Fruit fly (Drosophila melanogaster) whole organism, wandering third instar larva: Measurements from ENCODE around the gene CG1896.

Source experiments
- Abd-B ChIP-seq: fragments of >200 bp; optimal IDR thresholded peaks from 2 replicates; lab custom pipeline; 2017; ENCODE audit warnings: missing biosample characterization, missing genetic modification characterization
- CrebA ChIP-seq: fragments of 200-800 bp; sonication (Bioruptor generic); optimal IDR thresholded peaks from 2 replicates; lab custom pipeline; 2016; ENCODE audit warnings: missing biosample characterization, mild to moderate bottlenecking, missing genetic modification characterization, borderline replicate concordance
- Dif ChIP-seq: fragments of 200-275, 200-300 bp; sonication (Bioruptor generic); optimal IDR thresholded peaks from 2 replicates; lab custom pipeline; 2018; ENCODE audit warnings: missing biosample characterization, missing genetic modification characterization; ENCODE audit not compliant: partially characterized antibody
- GATAd ChIP-seq: sonication (Bioruptor generic); optimal IDR thresholded peaks from 2 replicates; lab custom pipeline; 2016; ENCODE audit warnings: missing biosample characterization, missing genetic modification characterization
- HLH106 ChIP-seq: fragments of 200-800 bp; optimal IDR thresholded peaks from 3 replicates; lab custom pipeline; 2019; ENCODE audit warnings: missing biosample characterization, mild to moderate bottlenecking, missing genetic modification characterization, moderate library complexity
- Hnf4 ChIP-seq: fragments of 200-800 bp; sonication (Bioruptor generic); optimal IDR thresholded peaks from 2 replicates; lab custom pipeline; 2016; ENCODE audit warnings: missing biosample characterization, mild to moderate bottlenecking, missing genetic modification characterization
- Hr78 ChIP-seq: fragments of >200 bp; optimal IDR thresholded peaks from 2 replicates; lab custom pipeline; 2017; ENCODE audit warnings: missing biosample characterization, missing genetic modification characterization
- Hr83 ChIP-seq: fragments of 200-300 bp; sonication (Bioruptor generic); optimal IDR thresholded peaks from 2 replicates; lab custom pipeline; 2016; ENCODE audit warnings: missing biosample characterization, mild to moderate bottlenecking, missing genetic modification characterization, moderate library complexity; ENCODE audit not compliant: poor library complexity, severe bottlenecking
- Jra ChIP-seq: sonication (Bioruptor generic); optimal IDR thresholded peaks from 2 replicates; lab custom pipeline; 2016; ENCODE audit warnings: missing biosample characterization, missing genetic modification characterization
- Mio ChIP-seq: sonication (Bioruptor generic); optimal IDR thresholded peaks from 2 replicates; lab custom pipeline; 2016; ENCODE audit warnings: missing biosample characterization, missing genetic modification characterization
- Myc ChIP-seq: fragments of >200 bp; optimal IDR thresholded peaks from 2 replicates; lab custom pipeline; 2017
- N ChIP-seq: fragments of >200 bp; optimal IDR thresholded peaks from 2 replicates; lab custom pipeline; 2018; ENCODE audit warnings: missing biosample characterization, missing external identifiers, missing genetic modification characterization
- OdsH ChIP-seq: fragments of 200-800 bp; sonication (Bioruptor generic); optimal IDR thresholded peaks from 2 replicates; lab custom pipeline; 2016; ENCODE audit warnings: missing biosample characterization, mild to moderate bottlenecking, missing genetic modification characterization
- Rel ChIP-seq, 2 experiments: fragments of 200-800 bp; sonication (Bioruptor generic) in 1 of 2; optimal IDR thresholded peaks; 2 replicates in 1 of 2; 3 replicates in 1 of 2; lab custom pipeline; 2016 to 2019; ENCODE audit warnings: mild to moderate bottlenecking in 2 of 2, missing biosample characterization in 2 of 2, missing genetic modification characterization in 2 of 2, moderate library complexity in 1 of 2
- Sp1 ChIP-seq: fragments of 200-800 bp; sonication (Bioruptor generic); optimal IDR thresholded peaks from 3 replicates; lab custom pipeline; 2019; ENCODE audit warnings: missing biosample characterization, mild to moderate bottlenecking, missing genetic modification characterization, moderate library complexity
- br ChIP-seq: fragments of 200-800 bp; sonication (Bioruptor generic); optimal IDR thresholded peaks from 2 replicates; lab custom pipeline; 2016; ENCODE audit warnings: missing biosample characterization, missing genetic modification characterization
- dl ChIP-seq, 2 experiments: fragments of 175-275, 200-275 bp in 1 of 2; fragments of 200-275 bp in 1 of 2; sonication (Bioruptor generic); optimal IDR thresholded peaks; lab custom pipeline; 2018; ENCODE audit warnings: mild to moderate bottlenecking in 2 of 2, missing biosample characterization in 2 of 2, missing genetic modification characterization in 2 of 2, moderate library complexity in 2 of 2; ENCODE audit not compliant: partially characterized antibody in 2 of 2, insufficient read depth in 1 of 2
- dmrt93B ChIP-seq: fragments of 200-800 bp; sonication (Bioruptor generic); optimal IDR thresholded peaks from 2 replicates; lab custom pipeline; 2018; ENCODE audit warnings: missing biosample characterization, mild to moderate bottlenecking, missing genetic modification characterization
- ey ChIP-seq: fragments of 200-800 bp; sonication (Bioruptor generic); optimal IDR thresholded peaks from 2 replicates; lab custom pipeline; 2016; ENCODE audit warnings: missing biosample characterization, missing genetic modification characterization
- foxo ChIP-seq, 2 experiments: fragments of 200-800 bp; sonication (Bioruptor generic); optimal IDR thresholded peaks; 2 replicates in 1 of 2; 3 replicates in 1 of 2; lab custom pipeline; 2016 to 2017; ENCODE audit warnings: missing biosample characterization in 2 of 2, missing genetic modification characterization in 2 of 2
- fru ChIP-seq: fragments of 200-800 bp; sonication (Bioruptor generic); optimal IDR thresholded peaks from 3 replicates; lab custom pipeline; 2016; ENCODE audit warnings: missing biosample characterization, mild to moderate bottlenecking, missing genetic modification characterization
- h ChIP-seq: fragments of 200-800 bp; sonication (Bioruptor generic); optimal IDR thresholded peaks from 3 replicates; lab custom pipeline; 2016; ENCODE audit warnings: missing biosample characterization, mild to moderate bottlenecking, missing genetic modification characterization
- jim ChIP-seq: fragments of 175-275, 200-325 bp; sonication (Bioruptor generic); optimal IDR thresholded peaks from 2 replicates; lab custom pipeline; 2016; ENCODE audit warnings: missing biosample characterization, mild to moderate bottlenecking, missing genetic modification characterization
- lola ChIP-seq: fragments of >200 bp; optimal IDR thresholded peaks from 2 replicates; lab custom pipeline; 2017; ENCODE audit warnings: missing biosample characterization, missing genetic modification characterization
- pan ChIP-seq: fragments of >200 bp; optimal IDR thresholded peaks from 2 replicates; lab custom pipeline; 2017
- psq ChIP-seq: fragments of 200-800 bp; sonication (Bioruptor generic); optimal IDR thresholded peaks from 3 replicates; lab custom pipeline; 2017; ENCODE audit warnings: missing biosample characterization, mild to moderate bottlenecking, missing genetic modification characterization, moderate library complexity
- rgr ChIP-seq: fragments of 200-800 bp; sonication (Bioruptor generic); optimal IDR thresholded peaks from 3 replicates; lab custom pipeline; 2016; ENCODE audit warnings: missing biosample characterization, mild to moderate bottlenecking, missing genetic modification characterization
- sage ChIP-seq: fragments of 200-800 bp; sonication (Bioruptor generic); optimal IDR thresholded peaks from 2 replicates; lab custom pipeline; 2016; ENCODE audit warnings: missing biosample characterization, mild to moderate bottlenecking, missing genetic modification characterization
- sv ChIP-seq: fragments of 200-800 bp; sonication (Bioruptor generic); optimal IDR thresholded peaks from 3 replicates; lab custom pipeline; 2016; ENCODE audit warnings: missing biosample characterization, missing genetic modification characterization
- woc ChIP-seq: sonication (Bioruptor generic); optimal IDR thresholded peaks from 2 replicates; lab custom pipeline; 2016; ENCODE audit warnings: missing biosample characterization, mild to moderate bottlenecking, missing genetic modification characterization

The CG1896 gene

dm6 chr3R:31727773-31728172 is 16.3 kb upstream of the CG1896 start:
- TF ChIP-seq sage (GFP tag; lab: Kevin White, UChicago) (no peak), HLH106 (tag; lab: Kevin White, UChicago) (no peak), dmrt93B (GFP tag; lab: Kevin White, UChicago) (no peak), Mio (GFP tag; lab: Kevin White, UChicago) (no peak), OdsH (GFP tag; lab: Kevin White, UChicago) (no peak), woc (GFP tag; lab: Kevin White, UChicago) (no peak), Rel (GFP tag; optimal IDR thresholded peaks at IDR 0.05; lab: Kevin White, UChicago) (no peak), Rel (tag; optimal IDR thresholded peaks at IDR 0.05; lab: Kevin White, UChicago) (no peak), ey (GFP tag; lab: Kevin White, UChicago) (no peak), jim (GFP tag; lab: Kevin White, UChicago) (no peak), h (GFP tag; lab: Kevin White, UChicago) (no peak), sv (GFP tag; lab: Kevin White, UChicago) (no peak), CrebA (no peak), foxo (GFP tag; optimal IDR thresholded peaks at IDR 0.05; lab: Kevin White, UChicago) (no peak), Hnf4 (GFP tag; lab: Kevin White, UChicago) (no peak)

dm6 chr3R:31736776-31737175 is 7.3 kb upstream of the CG1896 start, which contains the start of the genes CstF50 and CG11563:
Gene CstF50, minus strand, starts transcription at chr3R:31736963.
Gene CG11563, plus strand, starts transcription at chr3R:31737035.
- TF ChIP-seq ey (GFP tag; lab: Kevin White, UChicago) = no peak
- peak; percentile 38 for TF ChIP-seq Myc

- TF ChIP-seq N (GFP tag; lab: Kevin White, UChicago) (no peak), Dif (GFP tag; lab: Kevin White, UChicago) (no peak), pan (lab: Kevin White, UChicago) (no peak), OdsH (GFP tag; lab: Kevin White, UChicago) (no peak), dmrt93B (GFP tag; lab: Kevin White, UChicago) (no peak), Abd-B (no peak), Hr78 (GFP tag; lab: Kevin White, UChicago) (no peak), GATAd (GFP tag; lab: Kevin White, UChicago) (no peak), Sp1 (GFP tag; lab: Kevin White, UChicago) (no peak), fru (GFP tag; lab: Kevin White, UChicago) (no peak), Jra (GFP tag; lab: Kevin White, UChicago) (no peak), Myc (no peak), CrebA (no peak), Rel (GFP tag; optimal IDR thresholded peaks at IDR 0.05; lab: Kevin White, UChicago) (no peak), Rel (tag; optimal IDR thresholded peaks at IDR 0.05; lab: Kevin White, UChicago) (no peak), sage (GFP tag; lab: Kevin White, UChicago) (no peak), br (GFP tag; lab: Kevin White, UChicago) (no peak), lola (GFP tag; lab: Kevin White, UChicago) (no peak)
Measured at dm6 chr3R:31738060-31738619, 5.9 kb upstream of the CG1896 start, which contains the start of gene eEF1alpha2. Gene eEF1alpha2, plus strand, starts transcription at chr3R:31738468.

- TF ChIP-seq Hr83 (GFP tag; lab: Kevin White, UChicago) (no peak), rgr (GFP tag; lab: Kevin White, UChicago) (no peak), Rel (GFP tag; optimal IDR thresholded peaks at IDR 0.05; lab: Kevin White, UChicago) (no peak), Rel (tag; optimal IDR thresholded peaks at IDR 0.05; lab: Kevin White, UChicago) (no peak), psq (GFP tag; lab: Kevin White, UChicago) (no peak), dl (GFP tag; optimal IDR thresholded peaks at IDR 0.05; lab: Kevin White, UChicago; ENCODE audit: insufficient read depth in 1 of 2, partially characterized antibody in 2 of 2) (no peak), Jra (GFP tag; lab: Kevin White, UChicago) (no peak), h (GFP tag; lab: Kevin White, UChicago) (no peak)
Measured at dm6 chr3R:31739067-31739786, 4.9 kb upstream of the CG1896 start.
